Worm (Caenorhabditis elegans): ENCODE measurements around the gene prdx-3.

- TF ChIP-seq cog-1 (tag; optimal IDR thresholded peaks at IDR 0.05) (no peak), flt-1 (GFP tag; IDR thresholded peaks at IDR 0.05) (no peak), tab-1 (GFP tag; IDR thresholded peaks at IDR 0.05) (no peak), T22C8.4 (GFP tag; IDR thresholded peaks at IDR 0.05) (no peak)
Measured at ce11 chrIII:4444492-4444891, 37.2 kb downstream of the prdx-3 start.

All from whole organism, midembryonic.